Fruit fly (Drosophila melanogaster): Measurements from ENCODE around the gene Sfp24Bb.
A peak's percentile ranks its signal among the peaks of the same experiment; 100 is the strongest.

The Sfp24Bb gene

DNA sequence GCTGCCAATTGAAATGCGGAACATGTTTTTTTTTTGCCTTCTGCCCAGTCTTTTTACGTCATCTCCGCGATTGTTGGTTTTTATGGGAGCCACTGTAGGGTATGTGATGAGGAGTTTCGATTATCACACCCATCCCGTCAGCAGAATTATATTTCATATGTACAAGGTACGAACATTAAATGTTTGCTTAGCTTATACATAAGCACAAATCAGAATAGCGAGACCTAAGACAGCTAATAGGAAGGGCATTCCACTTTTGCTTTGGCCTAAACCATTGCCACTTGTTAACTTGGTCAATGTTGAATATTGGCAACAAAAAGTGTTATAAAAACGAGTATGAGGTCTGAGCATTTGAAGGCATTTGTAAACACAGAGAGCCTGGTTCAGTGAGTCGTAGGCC, 33.7 kb upstream of the Sfp24Bb start, which contains the start of gene CG2816 (continued):
- no peak for TF ChIP-seq oc (tag; optimal IDR thresholded peaks at IDR 0.05)
- no peak for TF ChIP-seq CG2875 (GFP tag; optimal IDR thresholded peaks at IDR 0.05)
- TF ChIP-seq hb (GFP tag; IDR thresholded peaks at IDR 0.05; ENCODE audit: partially characterized antibody): no peak
- peak; percentile 37 for TF ChIP-seq CG13424 (tag; optimal IDR thresholded peaks at IDR 0.05)
- peak; percentile 13 for TF ChIP-seq CG34376 (GFP tag; optimal IDR thresholded peaks at IDR 0.05)
- TF ChIP-seq Aef1 (GFP tag; IDR thresholded peaks at IDR 0.05): peak; percentile 60; the same call in 2 of the 3 replicates
- TF ChIP-seq CTCF (GFP tag; optimal IDR thresholded peaks at IDR 0.05): no peak
- peak; percentile 97 for TF ChIP-seq CG2120 (GFP tag; optimal IDR thresholded peaks at IDR 0.05)
- peak; percentile 53 for TF ChIP-seq kay (GFP tag; optimal IDR thresholded peaks at IDR 0.05)
- peak; percentile 63; the same call in 1 of the 2 replicates for TF ChIP-seq CG14441 (GFP tag; IDR thresholded peaks at IDR 0.05)
- TF ChIP-seq CG17912 (GFP tag; optimal IDR thresholded peaks at IDR 0.05): no peak
- TF ChIP-seq CG6683 (GFP tag; optimal IDR thresholded peaks at IDR 0.05): no peak
- TF ChIP-seq unc-4 (GFP tag; IDR thresholded peaks at IDR 0.05; ENCODE audit: partially characterized antibody): no peak
- TF ChIP-seq pnt (GFP tag; optimal IDR thresholded peaks at IDR 0.05): no peak
- TF ChIP-seq grau (tag; optimal IDR thresholded peaks at IDR 0.05): peak; percentile 58
- peak; percentile 83 for TF ChIP-seq Dip3 (GFP tag; optimal IDR thresholded peaks at IDR 0.05)
- no peak for TF ChIP-seq CG5245 (GFP tag; optimal IDR thresholded peaks at IDR 0.05)
- peak; percentile 63 for TF ChIP-seq CG12299 (tag; optimal IDR thresholded peaks at IDR 0.05)
- TF ChIP-seq CG7987 (GFP tag; optimal IDR thresholded peaks at IDR 0.05): no peak
- no peak for TF ChIP-seq CG6791 (GFP tag; IDR thresholded peaks at IDR 0.05; ENCODE audit: partially characterized antibody)
- TF ChIP-seq nom (GFP tag; optimal IDR thresholded peaks at IDR 0.05): no peak
- TF ChIP-seq ssp (GFP tag; IDR thresholded peaks at IDR 0.05): no peak
- no peak for TF ChIP-seq nau (GFP tag; optimal IDR thresholded peaks at IDR 0.05)
- no peak for TF ChIP-seq pita (GFP tag; optimal IDR thresholded peaks at IDR 0.05)
- TF ChIP-seq CG11696 (GFP tag; IDR thresholded peaks at IDR 0.05): no peak
- TF ChIP-seq CG3726 (GFP tag; IDR thresholded peaks at IDR 0.05): peak; percentile 64; the same call in 1 of the 3 replicates
- TF ChIP-seq CG17829 (tag; optimal IDR thresholded peaks at IDR 0.05): no peak
- no peak for TF ChIP-seq sisA (GFP tag; IDR thresholded peaks at IDR 0.05)
- TF ChIP-seq CG12155 (GFP tag; optimal IDR thresholded peaks at IDR 0.05): peak; percentile 29
- no peak for TF ChIP-seq CG12236 (GFP tag; optimal IDR thresholded peaks at IDR 0.05)
- TF ChIP-seq fd3F (GFP tag; optimal IDR thresholded peaks at IDR 0.05): peak; percentile 45
- TF ChIP-seq PHDP (tag; optimal IDR thresholded peaks at IDR 0.05): peak; percentile 74
- TF ChIP-seq caup (GFP tag; optimal IDR thresholded peaks at IDR 0.05; ENCODE audit: severe bottlenecking): peak; percentile 51
- TF ChIP-seq fd96Cb (tag; optimal IDR thresholded peaks at IDR 0.05): peak; percentile 6
- no peak for TF ChIP-seq Ssrp (tag; optimal IDR thresholded peaks at IDR 0.05)
- peak; percentile 84 for TF ChIP-seq maf-S (GFP tag; optimal IDR thresholded peaks at IDR 0.05)
- no peak for TF ChIP-seq Dll (GFP tag; IDR thresholded peaks at IDR 0.05; ENCODE audit: partially characterized antibody)
- peak; percentile 66 for TF ChIP-seq CG2678 (tag; optimal IDR thresholded peaks at IDR 0.05)
- 0 out of 2 replicates have a peak, but pooled peaks have one; percentile 35 for TF ChIP-seq CG6689 (GFP tag; IDR thresholded peaks at IDR 0.05)
- no peak for TF ChIP-seq gsb-n (tag; optimal IDR thresholded peaks at IDR 0.05)
- TF ChIP-seq ind (GFP tag; optimal IDR thresholded peaks at IDR 0.05): peak; percentile 59
- TF ChIP-seq Blimp-1 (GFP tag; optimal IDR thresholded peaks at IDR 0.05): no peak

Measured in whole organism, embryonic.